Worm (Caenorhabditis elegans): Measurements from ENCODE around the gene unc-34.

Gene unc-34

ce11 chrV:979698-980097 is 2.8 kb upstream of the unc-34 start (continued):
- TF ChIP-seq lsy-2 (tag; optimal IDR thresholded peaks at IDR 0.05) = peak; percentile 54 to 61
- no peak for TF ChIP-seq zip-4 (GFP tag; optimal IDR thresholded peaks at IDR 0.05)
- TF ChIP-seq aha-1 (tag; optimal IDR thresholded peaks at IDR 0.05) = no peak
- no peak for TF ChIP-seq lin-13 (GFP tag; optimal IDR thresholded peaks at IDR 0.05)
- no peak for TF ChIP-seq snu-23 (GFP tag; optimal IDR thresholded peaks at IDR 0.05)
- TF ChIP-seq pag-3 (tag; optimal IDR thresholded peaks at IDR 0.05; ENCODE audit: borderline replicate concordance, insufficient read depth) = peak; percentile 87
- peak; percentile 25 for TF ChIP-seq isw-1 (GFP tag; IDR thresholded peaks at IDR 0.05)
- no peak for TF ChIP-seq C04F5.9 (tag; optimal IDR thresholded peaks at IDR 0.05)
- peak; percentile 21 for TF ChIP-seq irx-1 (tag; optimal IDR thresholded peaks at IDR 0.05)
- peak; percentile 72 for TF ChIP-seq nhr-19 (GFP tag; conservative IDR thresholded peaks at IDR 0.05)
- peak; percentile 97 for TF ChIP-seq lin-14 (GFP tag; optimal IDR thresholded peaks at IDR 0.05)
- peak; percentile 20 for TF ChIP-seq C16A3.4 (tag; optimal IDR thresholded peaks at IDR 0.05)
- no peak for TF ChIP-seq zag-1 (tag; optimal IDR thresholded peaks at IDR 0.05)
- TF ChIP-seq lin-39 (tag; optimal IDR thresholded peaks at IDR 0.05) = peak; percentile 26
- peak; percentile 23 to 60 for TF ChIP-seq lin-35 (GFP tag; optimal IDR thresholded peaks at IDR 0.05)
- TF ChIP-seq snpc-4 (tag; optimal IDR thresholded peaks at IDR 0.05) = no peak
- no peak for TF ChIP-seq nhr-84 (tag; optimal IDR thresholded peaks at IDR 0.05)
- no peak for TF ChIP-seq rnt-1 (tag; optimal IDR thresholded peaks at IDR 0.05)
- peak; percentile 0 to 37 (median 29) for TF ChIP-seq dpl-1 (GFP tag; optimal IDR thresholded peaks at IDR 0.05)

ce11 chrV:983120-983519 is 614 bp downstream of the unc-34 start:
- TF ChIP-seq ceh-82 (tag; optimal IDR thresholded peaks at IDR 0.05) (no peak), nhr-85 (tag) (peak; percentile 64)

ce11 chrV:990300-990699 is 7.8 kb downstream of the unc-34 start:
- TF ChIP-seq ceh-8 (GFP tag; optimal IDR thresholded peaks at IDR 0.05) = peak; percentile 4
- TF ChIP-seq ztf-11 (tag; optimal IDR thresholded peaks at IDR 0.05) = peak in 1 of 2 experiments; percentile 0
- no peak for TF ChIP-seq xbp-1 (tag; optimal IDR thresholded peaks at IDR 0.05)

ce11 chrV:995635-996034 is 13.1 kb downstream of the unc-34 start:
- TF ChIP-seq xbp-1 (tag; optimal IDR thresholded peaks at IDR 0.05) = no peak
- TF ChIP-seq egl-13 (tag; optimal IDR thresholded peaks at IDR 0.05) = no peak
- TF ChIP-seq ets-5 (GFP tag; IDR thresholded peaks at IDR 0.05) = no peak
- no peak for TF ChIP-seq zag-1 (tag; optimal IDR thresholded peaks at IDR 0.05)
- TF ChIP-seq snu-23 (GFP tag; optimal IDR thresholded peaks at IDR 0.05) = no peak
- TF ChIP-seq mab-9 (GFP tag; IDR thresholded peaks at IDR 0.05) = no peak
- no peak for TF ChIP-seq hpl-2 (GFP tag; optimal IDR thresholded peaks at IDR 0.05)
- no peak for TF ChIP-seq vab-15 (tag; optimal IDR thresholded peaks at IDR 0.05)
- TF ChIP-seq nhr-12 (tag; optimal IDR thresholded peaks at IDR 0.05) = no peak
- no peak for TF ChIP-seq fkh-10 (GFP tag; optimal IDR thresholded peaks at IDR 0.05)
- TF ChIP-seq isw-1 (GFP tag; IDR thresholded peaks at IDR 0.05) = no peak
- no peak for TF ChIP-seq ztf-11 (tag; optimal IDR thresholded peaks at IDR 0.05)
- TF ChIP-seq Y116A8C.19 (tag; optimal IDR thresholded peaks at IDR 0.05; ENCODE audit: borderline replicate concordance) = no peak
- TF ChIP-seq pag-3 (tag; optimal IDR thresholded peaks at IDR 0.05; ENCODE audit: borderline replicate concordance, insufficient read depth) = no peak
- no peak for TF ChIP-seq lsy-2 (tag; optimal IDR thresholded peaks at IDR 0.05)
- TF ChIP-seq fos-1 (tag; optimal IDR thresholded peaks at IDR 0.05) = no peak
- no peak for TF ChIP-seq lin-35 (GFP tag; optimal IDR thresholded peaks at IDR 0.05)
- TF ChIP-seq nhr-85 (tag) = no peak
- no peak for TF ChIP-seq pax-3 (tag; optimal IDR thresholded peaks at IDR 0.05)
- TF ChIP-seq ceh-90 (tag; optimal IDR thresholded peaks at IDR 0.05) = no peak

- no peak for TF ChIP-seq aha-1 (tag; optimal IDR thresholded peaks at IDR 0.05)
- TF ChIP-seq ztf-11 (tag; optimal IDR thresholded peaks at IDR 0.05) = peak in 1 of 2 experiments; percentile 32
Measured at ce11 chrV:1001163-1001562, 18.7 kb downstream of the unc-34 start.

Data from whole organism, L1 larva.